Fruit fly (Drosophila melanogaster) whole organism, embryonic: Measurements from ENCODE around the gene Pits.
A peak's percentile ranks its signal among the peaks of the same experiment; 100 is the strongest.

Experiments used
- Awh ChIP-seq: fragments of 200-800 bp; sonication (Bioruptor generic); IDR thresholded peaks from 2 replicates; pipeline ENCODE4, ENCODE4 v1.3.6; 2022; ENCODE audit warnings: missing biosample characterization, missing genetic modification characterization
- Bgb ChIP-seq: fragments of 200-800 bp; sonication (Bioruptor generic); IDR thresholded peaks from 2 replicates; pipeline ENCODE4 v1.3.6; 2022; ENCODE audit warnings: missing biosample characterization, missing genetic modification characterization; ENCODE audit not compliant: partially characterized antibody
- C15 ChIP-seq: fragments of 200-800 bp; sonication (Bioruptor generic); IDR thresholded peaks from 3 replicates; pipeline ENCODE4 v1.3.6; 2022; ENCODE audit warnings: missing biosample characterization, missing genetic modification characterization
- CG10654 ChIP-seq: fragments of 200-800 bp; sonication (Bioruptor generic); optimal IDR thresholded peaks from 2 replicates; lab custom pipeline; 2016; ENCODE audit warnings: missing biosample characterization, missing genetic modification characterization
- CG11247 ChIP-seq: fragments of 200-800 bp; sonication (Bioruptor generic); IDR thresholded peaks from 2 replicates; pipeline ENCODE4 v1.3.6; 2022; ENCODE audit warnings: missing biosample characterization, missing genetic modification characterization
- CG12155 ChIP-seq: fragments of 200-800 bp; sonication (Bioruptor generic); optimal IDR thresholded peaks from 3 replicates; lab custom pipeline; 2016; ENCODE audit warnings: missing biosample characterization, missing genetic modification characterization
- CG12744 ChIP-seq: fragments of 200-800 bp; sonication (Bioruptor generic); optimal IDR thresholded peaks from 2 replicates; lab custom pipeline; 2016; ENCODE audit warnings: missing biosample characterization, missing genetic modification characterization
- CG16863 ChIP-seq: fragments of 200-800 bp; sonication (Bioruptor generic); optimal IDR thresholded peaks from 3 replicates; lab custom pipeline; 2016; ENCODE audit warnings: missing biosample characterization, missing genetic modification characterization
- CG2875 ChIP-seq: fragments of 200-800 bp; sonication (Bioruptor generic); optimal IDR thresholded peaks from 2 replicates; lab custom pipeline; 2017; ENCODE audit warnings: missing biosample characterization, mild to moderate bottlenecking, missing genetic modification characterization, missing genetic modification reagents
- CG30020 ChIP-seq: fragments of 200-800 bp; optimal IDR thresholded peaks from 2 replicates; lab custom pipeline; 2019; ENCODE audit warnings: missing biosample characterization, mild to moderate bottlenecking, missing genetic modification characterization, moderate library complexity
- CG30431 ChIP-seq: fragments of 200-800 bp; sonication (Bioruptor generic); optimal IDR thresholded peaks from 2 replicates; lab custom pipeline; 2017; ENCODE audit warnings: missing biosample characterization, missing genetic modification characterization
- CG31441 ChIP-seq: fragments of 200-800 bp; sonication (Bioruptor generic); IDR thresholded peaks from 2 replicates; pipeline ENCODE4 v1.3.6; 2022; ENCODE audit warnings: missing biosample characterization, missing genetic modification characterization
- CG34376 ChIP-seq: fragments of 200-800 bp; sonication (Bioruptor generic); optimal IDR thresholded peaks from 2 replicates; lab custom pipeline; 2018; ENCODE audit warnings: missing biosample characterization, mild to moderate bottlenecking, missing genetic modification characterization
- CG3838 ChIP-seq: fragments of 200-800 bp; sonication (Bioruptor generic); optimal IDR thresholded peaks from 3 replicates; lab custom pipeline; 2016; ENCODE audit warnings: missing biosample characterization, missing genetic modification characterization
- CG3995 ChIP-seq: fragments of 200-800 bp; sonication (Bioruptor generic); optimal IDR thresholded peaks from 3 replicates; lab custom pipeline; 2016; ENCODE audit warnings: missing biosample characterization, missing genetic modification characterization
- CG4854 ChIP-seq: fragments of 200-800 bp; sonication (Bioruptor generic); optimal IDR thresholded peaks from 2 replicates; lab custom pipeline; 2016; ENCODE audit warnings: missing biosample characterization, missing genetic modification characterization, inconsistent platforms
- CG5245 ChIP-seq: fragments of 200-800 bp; sonication (Bioruptor generic); optimal IDR thresholded peaks from 3 replicates; lab custom pipeline; 2016; ENCODE audit warnings: missing biosample characterization, missing genetic modification characterization
- CG6272 ChIP-seq: fragments of 200-800 bp; sonication (Bioruptor generic); IDR thresholded peaks from 2 replicates; pipeline ENCODE4 v1.3.6; 2022; ENCODE audit warnings: missing biosample characterization, missing genetic modification characterization
- CG7372 ChIP-seq: fragments of 200-800 bp; sonication (Bioruptor generic); IDR thresholded peaks from 2 replicates; pipeline ENCODE4 v1.3.6; 2022; ENCODE audit warnings: missing biosample characterization, missing genetic modification characterization
- CG8290 ChIP-seq, 3 experiments: fragments of 200-800 bp; sonication (Bioruptor generic); optimal IDR thresholded peaks; 2 replicates each; lab custom pipeline; 2016 to 2019; ENCODE audit warnings: missing biosample characterization in 3 of 3, missing genetic modification characterization in 3 of 3, mild to moderate bottlenecking in 2 of 3, moderate library complexity in 1 of 3
- CG8924 ChIP-seq: fragments of 200-800 bp; optimal IDR thresholded peaks from 3 replicates; lab custom pipeline; 2019; ENCODE audit warnings: missing biosample characterization, mild to moderate bottlenecking, missing genetic modification characterization, moderate library complexity
- CG9437 ChIP-seq: fragments of 200-800 bp; sonication (Bioruptor generic); optimal IDR thresholded peaks from 2 replicates; lab custom pipeline; 2018; ENCODE audit warnings: missing biosample characterization, mild to moderate bottlenecking, missing genetic modification characterization
- CkIIα-i1 ChIP-seq: fragments of 200-800 bp; sonication (Bioruptor generic); IDR thresholded peaks from 2 replicates; pipeline ENCODE4 v1.3.6; 2022; ENCODE audit warnings: missing biosample characterization, missing genetic modification characterization
- Dll ChIP-seq: fragments of 200-800 bp; sonication (Bioruptor generic); IDR thresholded peaks from 4 replicates; pipeline ENCODE4 v1.3.6; 2022; ENCODE audit warnings: missing biosample characterization, missing genetic modification characterization; ENCODE audit not compliant: partially characterized antibody
- H2.0 ChIP-seq: fragments of 200-800 bp; sonication (Bioruptor generic); IDR thresholded peaks from 2 replicates; pipeline ENCODE4 v1.3.6; 2022; ENCODE audit warnings: missing biosample characterization, missing genetic modification characterization
- HLH54F ChIP-seq: fragments of 200-800 bp; sonication (Bioruptor generic); optimal IDR thresholded peaks from 3 replicates; lab custom pipeline; 2016; ENCODE audit warnings: missing biosample characterization, missing genetic modification characterization
- HmgZ ChIP-seq: fragments of 200-800 bp; sonication (Bioruptor generic); optimal IDR thresholded peaks from 2 replicates; lab custom pipeline; 2018; ENCODE audit warnings: missing biosample characterization, mild to moderate bottlenecking, missing genetic modification characterization
- Hmr ChIP-seq: fragments of 200-800 bp; sonication (Bioruptor generic); optimal IDR thresholded peaks from 3 replicates; lab custom pipeline; 2017; ENCODE audit warnings: mild to moderate bottlenecking, missing biosample characterization, missing genetic modification reagents, missing genetic modification characterization
- Lim3 ChIP-seq: fragments of 200-800 bp; sonication (Bioruptor generic); IDR thresholded peaks from 2 replicates; pipeline ENCODE4 v1.3.6; 2022; ENCODE audit warnings: missing biosample characterization, missing genetic modification characterization
- Usf ChIP-seq: fragments of 200-800 bp; sonication (Bioruptor generic); optimal IDR thresholded peaks from 2 replicates; lab custom pipeline; 2017; ENCODE audit warnings: missing genotype, missing biosample characterization, missing genetic modification characterization
- abd-A ChIP-seq: fragments of 200-800 bp; sonication (Bioruptor generic); optimal IDR thresholded peaks from 3 replicates; lab custom pipeline; 2019; ENCODE audit warnings: missing biosample characterization, mild to moderate bottlenecking, missing genetic modification characterization, moderate library complexity
- ap ChIP-seq: fragments of 200-800 bp; sonication (Bioruptor generic); IDR thresholded peaks from 2 replicates; pipeline ENCODE4 v1.3.6; 2022; ENCODE audit warnings: missing biosample characterization, missing genetic modification characterization
- chinmo ChIP-seq: fragments of 200-800 bp; sonication (Bioruptor generic); IDR thresholded peaks from 4 replicates; pipeline ENCODE4 v1.3.6; 2022; ENCODE audit warnings: missing biosample characterization, missing genetic modification characterization; ENCODE audit not compliant: partially characterized antibody
- dm ChIP-seq: fragments of 200-800 bp; sonication (Bioruptor generic); optimal IDR thresholded peaks from 3 replicates; lab custom pipeline; 2016; ENCODE audit warnings: missing biosample characterization, missing genetic modification characterization
- dmrt99B ChIP-seq: fragments of 200-800 bp; sonication (Bioruptor generic); optimal IDR thresholded peaks from 2 replicates; lab custom pipeline; 2018; ENCODE audit warnings: missing biosample characterization, mild to moderate bottlenecking, missing genetic modification characterization, moderate library complexity
- ftz-f1 ChIP-seq: fragments of 200-800 bp; sonication (Bioruptor generic); optimal IDR thresholded peaks from 2 replicates; lab custom pipeline; 2016; ENCODE audit warnings: missing biosample characterization, missing genetic modification characterization
- hb ChIP-seq: fragments of 200-800 bp; sonication (Bioruptor generic); IDR thresholded peaks from 3 replicates; pipeline ENCODE4 v1.3.6; 2022; ENCODE audit warnings: missing biosample characterization, missing genetic modification characterization; ENCODE audit not compliant: partially characterized antibody
- insv ChIP-seq, 2 experiments: fragments of 200-800 bp; sonication (Bioruptor generic); optimal IDR thresholded peaks; 3 replicates each; lab custom pipeline; 2016 to 2018; ENCODE audit warnings: missing biosample characterization in 2 of 2, missing genetic modification characterization in 2 of 2
- jigr1 ChIP-seq: fragments of 200-800 bp; sonication (Bioruptor generic); IDR thresholded peaks from 3 replicates; pipeline ENCODE4 v1.3.6; 2022; ENCODE audit warnings: missing biosample characterization, missing genetic modification characterization
- knrl ChIP-seq: fragments of 200-800 bp; sonication (Bioruptor generic); IDR thresholded peaks from 3 replicates; pipeline ENCODE4 v1.3.6; 2022; ENCODE audit warnings: missing biosample characterization, missing genetic modification characterization; ENCODE audit not compliant: partially characterized antibody
- org-1 ChIP-seq: fragments of 200-800 bp; sonication (Bioruptor generic); optimal IDR thresholded peaks from 2 replicates; lab custom pipeline; 2017; ENCODE audit warnings: missing biosample characterization, missing genetic modification characterization
- pros ChIP-seq: fragments of 200-800 bp; sonication (Bioruptor generic); optimal IDR thresholded peaks from 3 replicates; lab custom pipeline; 2019; ENCODE audit warnings: missing biosample characterization, mild to moderate bottlenecking, missing genetic modification characterization, moderate library complexity
- slbo ChIP-seq: fragments of 200-800 bp; sonication (Bioruptor generic); IDR thresholded peaks from 2 replicates; pipeline ENCODE4 v1.3.6; 2022; ENCODE audit warnings: missing biosample characterization, missing genetic modification characterization
- tgo ChIP-seq: fragments of 200-800 bp; sonication (Bioruptor generic); IDR thresholded peaks from 3 replicates; pipeline ENCODE4 v1.3.6; 2022; ENCODE audit warnings: missing biosample characterization, missing genetic modification characterization
- tin ChIP-seq: fragments of 200-800 bp; sonication (Bioruptor generic); optimal IDR thresholded peaks from 3 replicates; lab custom pipeline; 2016; ENCODE audit warnings: missing biosample characterization, missing genetic modification characterization
- tll ChIP-seq, 2 experiments: fragments of 200-800 bp in 1 of 2; fragments of >200 bp in 1 of 2; sonication (Bioruptor generic) in 1 of 2; optimal IDR thresholded peaks; 2 replicates each; lab custom pipeline; 2017 to 2019; ENCODE audit warnings: missing biosample characterization in 2 of 2, missing genetic modification characterization in 2 of 2, mild to moderate bottlenecking in 1 of 2, moderate library complexity in 1 of 2
- toy ChIP-seq: fragments of 200-800 bp; sonication (Bioruptor generic); IDR thresholded peaks from 2 replicates; pipeline ENCODE4 v1.3.6; 2022; ENCODE audit warnings: missing biosample characterization, missing genetic modification characterization
- usp ChIP-seq: fragments of >200 bp; optimal IDR thresholded peaks from 2 replicates; lab custom pipeline; 2017; ENCODE audit warnings: missing biosample characterization, missing genetic modification characterization
- wdn ChIP-seq: fragments of 200-800 bp; sonication (Bioruptor generic); IDR thresholded peaks from 2 replicates; pipeline ENCODE4 v1.3.6; 2022; ENCODE audit warnings: missing biosample characterization, missing genetic modification characterization

Pits gene

DNA sequence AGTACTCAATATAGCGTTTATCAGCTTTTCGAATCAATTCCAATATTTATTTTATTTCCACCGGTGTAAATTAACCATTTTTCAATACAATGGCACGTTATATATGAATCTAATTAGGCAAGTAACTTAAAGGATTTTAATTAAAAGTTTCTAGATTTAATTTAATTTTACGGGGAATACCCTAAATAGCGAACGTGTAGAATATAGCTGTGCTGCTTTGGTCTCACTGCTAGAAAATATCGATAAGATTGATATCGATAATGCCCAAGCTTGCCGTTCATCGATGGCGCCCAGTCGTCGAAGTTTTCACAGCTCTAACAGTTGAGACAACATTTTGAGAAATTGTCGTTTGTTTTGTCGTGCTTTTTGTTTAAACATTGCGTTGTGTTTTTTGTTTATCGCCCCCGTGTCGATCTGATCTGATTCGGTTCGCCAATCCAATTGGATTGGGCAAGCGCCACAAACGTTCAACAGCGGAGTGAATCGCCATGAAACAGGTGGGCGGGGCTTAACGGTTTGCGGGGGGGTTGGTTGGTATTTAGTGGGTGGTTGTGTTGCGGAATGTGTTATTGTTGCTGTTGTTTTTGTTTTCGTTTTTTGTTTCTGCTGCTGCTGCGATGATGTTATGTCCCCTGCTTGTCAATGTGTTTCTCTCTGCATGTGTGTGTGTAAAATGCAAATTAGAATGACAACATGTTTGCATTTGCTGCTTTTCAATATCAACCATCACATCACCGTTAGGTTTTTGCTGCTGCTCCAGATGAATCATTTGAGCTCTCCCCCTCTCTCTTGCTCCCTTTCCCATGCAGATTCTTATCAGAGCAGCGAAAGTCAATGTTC lies 48.5 kb upstream of the Pits start, which contains the start of gene Tomosyn (continued):
- TF ChIP-seq Usf (GFP tag; lab: Kevin White, UChicago) (no peak), ap (GFP tag; lab: Robert Waterston, UW) (no peak), Lim3 (GFP tag; lab: Robert Waterston, UW) (no peak), CG34376 (GFP tag; lab: Kevin White, UChicago) (no peak), Dll (GFP tag; lab: Robert Waterston, UW) (peak; percentile 75), hb (GFP tag; lab: Robert Waterston, UW) (peak; percentile 73), ftz-f1 (no peak), CG31441 (GFP tag; lab: Robert Waterston, UW) (peak; percentile 36), usp (GFP tag; lab: Kevin White, UChicago) (no peak), CG8924 (tag; lab: Kevin White, UChicago) (peak; percentile 64), chinmo (GFP tag; lab: Robert Waterston, UW) (peak; percentile 67; the same call in 2 of the 4 replicates), CG7372 (GFP tag; lab: Robert Waterston, UW) (no peak), insv (GFP tag; optimal IDR thresholded peaks at IDR 0.05; lab: Kevin White, UChicago) (no peak), CG3995 (peak; percentile 87), CG12744 (GFP tag; lab: Kevin White, UChicago) (no peak), Awh (no peak), CG2875 (no peak), CG12155 (GFP tag; lab: Kevin White, UChicago) (no peak), knrl (GFP tag; lab: Robert Waterston, UW) (peak; percentile 77; the same call in 2 of the 3 replicates), HLH54F (GFP tag; lab: Kevin White, UChicago) (no peak), CG9437 (GFP tag; lab: Kevin White, UChicago) (no peak), CG16863 (peak; percentile 18), CkIIα-i1 (GFP tag; lab: Robert Waterston, UW) (no peak), toy (GFP tag; lab: Robert Waterston, UW) (no peak), CG4854 (GFP tag; lab: Kevin White, UChicago) (peak; percentile 22), tll (GFP tag; optimal IDR thresholded peaks at IDR 0.05; lab: Kevin White, UChicago) (no peak), pros (GFP tag; lab: Kevin White, UChicago) (no peak), org-1 (GFP tag; lab: Kevin White, UChicago) (no peak), CG8290 (GFP tag; optimal IDR thresholded peaks at IDR 0.05; lab: Kevin White, UChicago) (no peak), CG8290 (tag; optimal IDR thresholded peaks at IDR 0.05; lab: Kevin White, UChicago) (peak in 1 of 2 experiments; percentile 49), H2.0 (GFP tag; lab: Robert Waterston, UW) (peak; percentile 12; the same call in 1 of the 2 replicates), jigr1 (GFP tag; lab: Robert Waterston, UW) (no peak), wdn (GFP tag; lab: Robert Waterston, UW) (no peak), Hmr (peak; percentile 48), CG10654 (GFP tag; lab: Kevin White, UChicago) (no peak), CG6272 (0 out of 2 replicates have a peak, but pooled peaks have one; percentile 15), HmgZ (tag; lab: Kevin White, UChicago) (peak; percentile 37), slbo (GFP tag; lab: Robert Waterston, UW) (no peak), CG30020 (peak; percentile 14), tin (peak; percentile 42), Bgb (GFP tag; lab: Robert Waterston, UW) (peak; percentile 84), CG11247 (no peak), CG3838 (GFP tag; lab: Kevin White, UChicago) (no peak), C15 (GFP tag; lab: Robert Waterston, UW) (no peak), dm (GFP tag; lab: Kevin White, UChicago) (no peak), CG30431 (GFP tag; lab: Kevin White, UChicago) (no peak), dmrt99B (tag; lab: Kevin White, UChicago) (peak; percentile 19), CG5245 (GFP tag; lab: Kevin White, UChicago) (no peak), abd-A (tag; lab: Kevin White, UChicago) (no peak), tgo (no peak)
